Fruit fly (Drosophila melanogaster): ENCODE measurements around the gene CG11656.

CG11656 gene

dm6 chr3R:12981334-12982166 is 28.1 kb upstream of the CG11656 start (continued):
- TF ChIP-seq CG15514 (GFP tag; optimal IDR thresholded peaks at IDR 0.05) (peak; percentile 40), Max (GFP tag; optimal IDR thresholded peaks at IDR 0.05) (peak; percentile 35), CG10366 (GFP tag; IDR thresholded peaks at IDR 0.05) (no peak), kah (GFP tag; optimal IDR thresholded peaks at IDR 0.05) (no peak), Hr3 (GFP tag; optimal IDR thresholded peaks at IDR 0.05) (peak; percentile 46), B-H2 (GFP tag; optimal IDR thresholded peaks at IDR 0.05) (no peak), tup (GFP tag; optimal IDR thresholded peaks at IDR 0.05) (no peak), CG34422 (GFP tag; IDR thresholded peaks at IDR 0.05) (0 out of 3 replicates have a peak, but pooled peaks have one; percentile 6), CG8281 (tag; optimal IDR thresholded peaks at IDR 0.05) (peak; percentile 24), ato (GFP tag; IDR thresholded peaks at IDR 0.05; ENCODE audit: partially characterized antibody) (no peak), CG3281 (GFP tag; optimal IDR thresholded peaks at IDR 0.05) (peak; percentile 78), sim (GFP tag; IDR thresholded peaks at IDR 0.05) (peak; percentile 53), CG5953 (GFP tag; IDR thresholded peaks at IDR 0.05) (no peak), CG9727 (GFP tag; optimal IDR thresholded peaks at IDR 0.05) (peak; percentile 74), Fer2 (tag; optimal IDR thresholded peaks at IDR 0.05) (peak; percentile 40), Dfd (GFP tag; optimal IDR thresholded peaks at IDR 0.05) (no peak), gfzf (GFP tag; optimal IDR thresholded peaks at IDR 0.05) (no peak), pnt (GFP tag; optimal IDR thresholded peaks at IDR 0.05) (no peak), chinmo (GFP tag; IDR thresholded peaks at IDR 0.05; ENCODE audit: partially characterized antibody) (peak; percentile 70; the same call in 1 of the 4 replicates), Antp (GFP tag; optimal IDR thresholded peaks at IDR 0.05) (no peak), CG17385 (GFP tag; optimal IDR thresholded peaks at IDR 0.05) (peak; percentile 54), CG2116 (GFP tag; optimal IDR thresholded peaks at IDR 0.05) (no peak), gsb-n (tag; optimal IDR thresholded peaks at IDR 0.05) (no peak), Lim3 (GFP tag; IDR thresholded peaks at IDR 0.05) (no peak), CG7357 (GFP tag; IDR thresholded peaks at IDR 0.05) (peak; percentile 43; the same call in 1 of the 3 replicates), Doc3 (GFP tag; IDR thresholded peaks at IDR 0.05; ENCODE audit: partially characterized antibody) (no peak), en (GFP tag; optimal IDR thresholded peaks at IDR 0.05) (no peak), Lpt (GFP tag; optimal IDR thresholded peaks at IDR 0.05) (no peak), psq (GFP tag; optimal IDR thresholded peaks at IDR 0.05) (no peak), inv (GFP tag; IDR thresholded peaks at IDR 0.05; ENCODE audit: partially characterized antibody) (no peak), CG30431 (GFP tag; optimal IDR thresholded peaks at IDR 0.05) (no peak), cas (GFP tag; IDR thresholded peaks at IDR 0.05) (no peak), CG2202 (tag; optimal IDR thresholded peaks at IDR 0.05) (no peak), Nf-YB (GFP tag; optimal IDR thresholded peaks at IDR 0.05) (peak; percentile 47), crc (GFP tag; optimal IDR thresholded peaks at IDR 0.05) (no peak), pum (GFP tag; optimal IDR thresholded peaks at IDR 0.05) (no peak), Bdp1 (GFP tag; optimal IDR thresholded peaks at IDR 0.05) (no peak), her (GFP tag; optimal IDR thresholded peaks at IDR 0.05) (no peak), emc (GFP tag; optimal IDR thresholded peaks at IDR 0.05) (no peak), CG3847 (GFP tag; IDR thresholded peaks at IDR 0.05) (no peak), CG12299 (tag; optimal IDR thresholded peaks at IDR 0.05) (peak; percentile 46), maf-S (GFP tag; optimal IDR thresholded peaks at IDR 0.05) (no peak), CG4707 (GFP tag; optimal IDR thresholded peaks at IDR 0.05) (no peak), hb (GFP tag; IDR thresholded peaks at IDR 0.05; ENCODE audit: partially characterized antibody) (no peak), CG34224 (GFP tag; IDR thresholded peaks at IDR 0.05; ENCODE audit: partially characterized antibody) (no peak), CG11247 (GFP tag; IDR thresholded peaks at IDR 0.05) (no peak), CG16815 (GFP tag; optimal IDR thresholded peaks at IDR 0.05) (peak; percentile 34), D19B (GFP tag; optimal IDR thresholded peaks at IDR 0.05) (peak; percentile 19), CG17912 (GFP tag; optimal IDR thresholded peaks at IDR 0.05) (no peak)

Data from whole organism, embryonic.